Worm (Caenorhabditis elegans) whole organism, young adult: ENCODE results near the gene D2085.7.
A peak's percentile ranks its signal among the peaks of the same experiment; 100 is the strongest.

Experiments used
- B0035.1 ChIP-seq: sonication (generic microtip); optimal IDR thresholded peaks from 2 replicates; lab custom pipeline; 2016; ENCODE audit warnings: missing genetic modification characterization, mild to moderate bottlenecking, missing compliant biosample characterization, missing genotype, missing genetic modification reagents
- C06A6.2 ChIP-seq: fragments of 200-800 bp; sonication (Bioruptor generic); conservative IDR thresholded peaks from 2 replicates; pipeline ENCODE4 v1.3.6; 2022; ENCODE audit warnings: missing genetic modification characterization, missing compliant biosample characterization
- C17E4.6 ChIP-seq: fragments of 200-800 bp; sonication (Bioruptor generic); IDR thresholded peaks from 2 replicates; pipeline ENCODE4 v1.3.6; 2022; ENCODE audit warnings: missing genetic modification reagents, missing genetic modification characterization, missing compliant biosample characterization
- F22D6.2 ChIP-seq: sonication (generic microtip); optimal IDR thresholded peaks from 2 replicates; lab custom pipeline; 2016; ENCODE audit warnings: mild to moderate bottlenecking, missing genetic modification characterization, missing compliant biosample characterization
- F49E8.2 ChIP-seq: sonication (generic microtip); optimal IDR thresholded peaks from 3 replicates; lab custom pipeline; 2017; ENCODE audit warnings: missing genetic modification characterization, mild to moderate bottlenecking, missing compliant biosample characterization, antibody characterized with exemption, moderate library complexity; ENCODE audit not compliant: insufficient read depth
- F52B5.7 ChIP-seq: sonication (generic microtip); optimal IDR thresholded peaks from 2 replicates; lab custom pipeline; 2016; ENCODE audit warnings: mild to moderate bottlenecking, missing genetic modification characterization, missing compliant biosample characterization
- K11D2.4 ChIP-seq: fragments of 200-800 bp; sonication (Bioruptor generic); IDR thresholded peaks from 2 replicates; pipeline ENCODE4 v1.3.6; 2022; ENCODE audit warnings: missing genetic modification reagents, missing genetic modification characterization, missing compliant biosample characterization
- T26A5.8 ChIP-seq: sonication (generic microtip); optimal IDR thresholded peaks from 2 replicates; lab custom pipeline; 2016; ENCODE audit warnings: missing genetic modification characterization, missing compliant biosample characterization
- Y53G8AR.9 ChIP-seq: fragments of 200-800 bp; sonication (Bioruptor generic); conservative IDR thresholded peaks from 2 replicates; pipeline ENCODE4 v1.3.6; 2022; ENCODE audit warnings: missing genetic modification reagents, missing genetic modification characterization, missing compliant biosample characterization
- Y56A3A.18 ChIP-seq: fragments of 200-800 bp; sonication (Bioruptor generic); IDR thresholded peaks from 2 replicates; pipeline ENCODE4 v1.3.6; 2022; ENCODE audit warnings: missing genetic modification reagents, missing genetic modification characterization, missing compliant biosample characterization
- Y67H2A.10 ChIP-seq: fragments of 200-800 bp; sonication (Bioruptor generic); conservative IDR thresholded peaks from 2 replicates; pipeline ENCODE4 v1.3.6; 2022; ENCODE audit warnings: missing genetic modification reagents, missing genetic modification characterization, missing compliant biosample characterization
- Y95B8A.8 ChIP-seq: fragments of 200-800 bp; sonication (Bioruptor generic); IDR thresholded peaks from 2 replicates; pipeline ENCODE4 v1.3.6; 2022; ENCODE audit warnings: missing genetic modification reagents, missing genetic modification characterization, missing compliant biosample characterization
- attf-5 ChIP-seq: fragments of 200-800 bp; sonication (Bioruptor generic); optimal IDR thresholded peaks from 2 replicates; lab custom pipeline; 2018; ENCODE audit warnings: mild to moderate bottlenecking, missing genetic modification characterization, missing compliant biosample characterization
- cebp-1 ChIP-seq, 2 experiments: fragments of 200-800 bp in 1 of 2; sonication (Bioruptor generic) in 1 of 2; sonication (generic microtip) in 1 of 2; IDR thresholded peaks in 1 of 2; optimal IDR thresholded peaks in 1 of 2; 2 replicates each; pipeline versions ENCODE4 v1.3.6 to Lab custom; 2017 to 2022; ENCODE audit warnings: missing compliant biosample characterization in 2 of 2, missing genetic modification characterization in 2 of 2, mild to moderate bottlenecking in 1 of 2, missing genetic modification reagents in 1 of 2, moderate library complexity in 1 of 2
- ceh-100 ChIP-seq: fragments of 200-800 bp; sonication (Bioruptor generic); IDR thresholded peaks from 2 replicates; pipeline ENCODE4 v1.3.6; 2022; ENCODE audit warnings: missing genetic modification reagents, missing genetic modification characterization, missing compliant biosample characterization
- chd-7 ChIP-seq: sonication (generic microtip); optimal IDR thresholded peaks from 2 replicates; lab custom pipeline; 2016; ENCODE audit warnings: mild to moderate bottlenecking, missing genetic modification characterization, moderate library complexity, missing compliant biosample characterization
- dox-1 ChIP-seq: fragments of 200-800 bp; sonication (Bioruptor generic); IDR thresholded peaks from 2 replicates; pipeline ENCODE4 v1.3.6; 2022; ENCODE audit warnings: missing genetic modification reagents, missing genetic modification characterization, missing compliant biosample characterization
- dpff-1 ChIP-seq: sonication (generic microtip); optimal IDR thresholded peaks from 2 replicates; lab custom pipeline; 2017; ENCODE audit warnings: mild to moderate bottlenecking, missing genetic modification characterization, missing compliant biosample characterization
- egl-18 ChIP-seq: fragments of 200-800 bp; sonication (Bioruptor generic); IDR thresholded peaks from 2 replicates; pipeline ENCODE4 v1.3.6; 2022; ENCODE audit warnings: missing genetic modification reagents, missing genetic modification characterization, missing compliant biosample characterization
- egl-44 ChIP-seq: fragments of 200-800 bp; sonication (Bioruptor generic); IDR thresholded peaks from 2 replicates; pipeline ENCODE4 v1.3.6; 2022; ENCODE audit warnings: missing genetic modification reagents, missing genetic modification characterization, missing compliant biosample characterization
- fkh-3 ChIP-seq: sonication (generic microtip); optimal IDR thresholded peaks from 2 replicates; lab custom pipeline; 2016; ENCODE audit warnings: mild to moderate bottlenecking, missing genetic modification characterization, missing compliant biosample characterization
- him-1 ChIP-seq: sonication (generic microtip); optimal IDR thresholded peaks from 2 replicates; lab custom pipeline; 2016; ENCODE audit warnings: missing genotype, missing genetic modification reagents, missing genetic modification characterization, missing compliant biosample characterization
- hlh-26 ChIP-seq: fragments of 200-800 bp; sonication (Bioruptor generic); conservative IDR thresholded peaks from 2 replicates; pipeline ENCODE4 v1.3.6; 2022; ENCODE audit warnings: missing genetic modification reagents, missing genetic modification characterization, missing compliant biosample characterization
- hmg-20 ChIP-seq: fragments of 200-800 bp; sonication (Bioruptor generic); IDR thresholded peaks from 2 replicates; pipeline ENCODE4 v1.3.6; 2022; ENCODE audit warnings: missing genetic modification reagents, missing genetic modification characterization, missing compliant biosample characterization
- hsf-1 ChIP-seq: fragments of 200-800 bp; sonication (Bioruptor generic); IDR thresholded peaks from 2 replicates; pipeline ENCODE4 v1.3.6; 2022; ENCODE audit warnings: missing genetic modification reagents, missing genetic modification characterization, missing compliant biosample characterization
- lin-54 ChIP-seq: fragments of 200-800 bp; sonication (Bioruptor generic); optimal IDR thresholded peaks from 2 replicates; lab custom pipeline; 2018; ENCODE audit warnings: mild to moderate bottlenecking, missing genetic modification characterization, missing compliant biosample characterization
- madf-10 ChIP-seq: sonication (generic microtip); optimal IDR thresholded peaks from 2 replicates; lab custom pipeline; 2016; ENCODE audit warnings: mild to moderate bottlenecking, missing genetic modification characterization, missing compliant biosample characterization
- madf-8 ChIP-seq: fragments of 200-800 bp; sonication (Bioruptor generic); conservative IDR thresholded peaks from 2 replicates; pipeline ENCODE4 v1.3.6; 2022; ENCODE audit warnings: missing genetic modification reagents, missing genetic modification characterization, missing compliant biosample characterization
- mcd-1 ChIP-seq: fragments of 200-800 bp; sonication (Bioruptor generic); IDR thresholded peaks from 2 replicates; pipeline ENCODE4 v1.3.6; 2022; ENCODE audit warnings: missing genetic modification reagents, missing genetic modification characterization, missing compliant biosample characterization
- mes-4 ChIP-seq: sonication (generic microtip); optimal IDR thresholded peaks from 2 replicates; lab custom pipeline; 2016; ENCODE audit warnings: missing genotype, missing genetic modification characterization, missing compliant biosample characterization
- xnd-1 ChIP-seq: sonication (generic microtip); optimal IDR thresholded peaks from 2 replicates; lab custom pipeline; 2016; ENCODE audit warnings: missing genotype, missing genetic modification reagents, missing genetic modification characterization, missing compliant biosample characterization
- zfh-2 ChIP-seq: fragments of 200-800 bp; sonication (Bioruptor generic); conservative IDR thresholded peaks from 2 replicates; pipeline ENCODE4 v1.3.6; 2022; ENCODE audit warnings: missing genetic modification reagents, missing genetic modification characterization, missing compliant biosample characterization
- ztf-18 ChIP-seq: sonication (generic microtip); optimal IDR thresholded peaks from 2 replicates; lab custom pipeline; 2016; ENCODE audit warnings: missing genotype, mild to moderate bottlenecking, missing genetic modification characterization, missing compliant biosample characterization
- ztf-22 ChIP-seq: fragments of 200-800 bp; sonication (Bioruptor generic); optimal IDR thresholded peaks from 2 replicates; lab custom pipeline; 2018; ENCODE audit warnings: mild to moderate bottlenecking, missing genetic modification characterization, moderate library complexity, missing compliant biosample characterization
- ztf-28 ChIP-seq: fragments of 200-800 bp; sonication (Bioruptor generic); IDR thresholded peaks from 2 replicates; pipeline ENCODE4 v1.3.6; 2022; ENCODE audit warnings: missing genetic modification reagents, missing genetic modification characterization, missing compliant biosample characterization

The D2085.7 gene

DNA sequence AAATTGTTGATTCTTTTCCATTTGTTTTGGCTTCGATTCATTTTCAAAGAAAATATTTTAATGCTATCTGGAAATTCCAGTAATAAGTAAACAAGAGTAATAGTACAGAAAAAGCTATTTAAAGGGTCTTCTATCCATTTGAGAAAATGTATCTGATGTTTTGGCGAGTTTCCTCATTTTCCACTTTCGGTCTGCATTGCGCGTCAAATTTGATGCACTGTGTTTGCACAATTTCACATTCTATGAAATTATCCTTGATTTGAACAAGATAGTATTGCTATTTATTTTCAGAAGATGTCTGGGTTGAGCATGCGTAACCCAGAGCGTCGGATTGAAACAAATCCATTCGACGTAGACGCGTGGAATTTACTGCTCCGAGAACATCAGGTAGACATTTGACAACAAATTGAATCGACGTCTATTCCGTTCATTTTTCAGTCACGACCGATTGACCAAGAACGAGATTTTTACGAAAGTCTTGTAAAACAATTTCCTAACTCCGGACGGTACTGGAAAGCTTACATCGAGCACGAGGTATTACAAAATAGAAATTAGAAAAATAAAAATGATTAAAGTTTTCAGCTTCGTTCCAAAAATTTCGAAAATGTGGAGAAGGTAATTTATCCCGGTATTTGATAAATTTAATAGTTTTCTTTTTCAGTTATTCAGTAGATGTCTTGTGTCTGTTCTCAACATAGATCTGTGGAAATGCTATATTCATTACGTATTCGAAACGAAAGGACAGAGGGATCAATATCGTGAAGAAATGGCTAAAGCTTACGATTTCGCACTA is 37.4 kb upstream of the D2085.7 start, which contains the start of gene suf-1 (continued):
- TF ChIP-seq hmg-20 (GFP tag; lab: Robert Waterston, UW) (no peak), B0035.1 (tag; lab: Kevin White, UChicago) (no peak), dox-1 (GFP tag; lab: Robert Waterston, UW) (peak; percentile 12; the same call in 1 of the 2 replicates), ztf-28 (no peak), attf-5 (GFP tag; lab: Kevin White, UChicago) (peak; percentile 24), ztf-22 (no peak), zfh-2 (no peak), F52B5.7 (tag; lab: Kevin White, UChicago) (peak; percentile 22), hsf-1 (peak; percentile 79), Y95B8A.8 (GFP tag; lab: Robert Waterston, UW) (0 out of 2 replicates have a peak, but pooled peaks have one; percentile 34), dpff-1 (no peak), C06A6.2 (GFP tag; lab: Robert Waterston, UW) (no peak), madf-8 (peak; percentile 44; the same call in 1 of the 2 replicates), egl-44 (GFP tag; lab: Robert Waterston, UW) (no peak), mcd-1 (peak; percentile 34; the same call in 1 of the 2 replicates), C17E4.6 (GFP tag; lab: Robert Waterston, UW) (peak; percentile 60), hlh-26 (GFP tag; lab: Robert Waterston, UW) (no peak), F49E8.2 (peak; percentile 94), xnd-1 (tag; lab: Kevin White, UChicago) (peak; percentile 45)

DNA sequence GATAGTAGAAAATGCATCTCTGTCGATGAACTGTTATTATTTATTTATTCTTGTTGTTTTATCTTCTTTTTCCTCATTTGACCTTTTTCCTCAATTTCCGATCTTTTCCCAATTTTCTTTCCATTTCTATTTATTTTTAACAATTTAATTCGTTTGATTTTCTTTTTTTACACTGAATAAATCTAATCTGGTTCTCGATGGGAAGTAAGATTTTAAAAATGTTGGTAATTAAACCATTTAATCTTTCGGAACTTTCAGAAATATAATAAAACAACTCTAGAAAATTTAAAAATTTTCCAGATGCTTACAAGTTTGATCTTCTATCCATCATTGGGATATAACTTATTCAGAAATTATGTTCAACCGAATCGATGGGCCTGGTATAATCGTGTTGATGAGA is 34.6 kb upstream of the D2085.7 start, which contains the start of gene F28C6.8:
Gene F28C6.8 (plus strand): TSS at position 301 of the 400 bp plus-strand sequence.
- TF ChIP-seq Y53G8AR.9 (GFP tag; lab: Robert Waterston, UW) = no peak
- TF ChIP-seq K11D2.4 (GFP tag; lab: Robert Waterston, UW) = no peak
- TF ChIP-seq F49E8.2 = peak; percentile 16
- TF ChIP-seq, all 124 proteins: peak for 1

DNA sequence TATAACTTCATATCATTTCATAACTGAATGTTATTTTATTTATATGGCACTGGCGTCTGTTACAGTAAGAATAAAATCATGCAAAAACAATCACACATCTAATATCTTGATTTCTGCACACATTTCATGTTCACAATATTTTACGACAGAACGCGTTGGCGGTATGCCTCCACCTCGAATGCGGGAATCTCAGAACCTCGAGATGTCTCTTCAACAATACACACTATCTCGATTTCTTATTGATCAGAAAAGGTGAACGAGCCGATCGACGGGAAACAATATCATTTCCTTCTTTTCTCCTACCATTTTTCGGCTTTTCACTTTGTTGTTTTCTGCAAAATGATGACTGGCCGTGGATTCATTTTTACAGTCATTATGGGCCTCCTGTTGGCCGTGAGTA is 33.5 kb upstream of the D2085.7 start, which contains the start of gene F28C6.10:
Gene F28C6.10 (plus strand): TSS at position 301 of the 400 bp plus-strand sequence.
- no peak for TF ChIP-seq egl-18 (GFP tag; lab: Robert Waterston, UW)
- TF ChIP-seq him-1 (tag; lab: Kevin White, UChicago) = peak; percentile 28
- TF ChIP-seq, all 124 proteins: peak for 1

DNA sequence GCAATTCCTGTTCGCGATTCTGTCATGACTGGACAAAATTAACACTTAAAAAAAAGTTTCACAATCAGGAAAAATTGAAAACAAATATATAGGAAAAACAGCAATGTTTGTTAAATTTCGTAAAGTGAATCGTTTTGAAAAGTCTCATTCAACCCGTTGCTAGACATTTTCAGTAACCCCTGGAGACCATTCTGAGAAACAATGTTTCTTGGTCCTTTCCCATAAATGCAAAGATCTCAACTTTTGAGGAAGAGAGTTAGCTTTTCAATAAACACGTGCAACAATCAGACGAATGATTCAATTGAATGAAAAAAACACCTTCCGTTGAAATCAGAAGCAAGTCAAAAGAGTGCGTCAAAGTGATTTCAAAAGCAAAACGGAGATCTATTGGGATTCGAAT is 31.1 kb upstream of the D2085.7 start, which contains the start of gene F28C6.9:
Gene F28C6.9 (minus strand): TSS at position 101 of the 400 bp plus-strand sequence.
- TF ChIP-seq Y56A3A.18 (GFP tag; lab: Robert Waterston, UW) (no peak), mes-4 (tag; lab: Kevin White, UChicago) (no peak), chd-7 (tag; lab: Kevin White, UChicago) (no peak), egl-18 (GFP tag; lab: Robert Waterston, UW) (no peak), Y95B8A.8 (GFP tag; lab: Robert Waterston, UW) (no peak), madf-10 (tag; lab: Kevin White, UChicago) (no peak), xnd-1 (tag; lab: Kevin White, UChicago) (no peak), lin-54 (GFP tag; lab: Kevin White, UChicago) (no peak), ceh-100 (GFP tag; lab: Robert Waterston, UW) (no peak)

DNA sequence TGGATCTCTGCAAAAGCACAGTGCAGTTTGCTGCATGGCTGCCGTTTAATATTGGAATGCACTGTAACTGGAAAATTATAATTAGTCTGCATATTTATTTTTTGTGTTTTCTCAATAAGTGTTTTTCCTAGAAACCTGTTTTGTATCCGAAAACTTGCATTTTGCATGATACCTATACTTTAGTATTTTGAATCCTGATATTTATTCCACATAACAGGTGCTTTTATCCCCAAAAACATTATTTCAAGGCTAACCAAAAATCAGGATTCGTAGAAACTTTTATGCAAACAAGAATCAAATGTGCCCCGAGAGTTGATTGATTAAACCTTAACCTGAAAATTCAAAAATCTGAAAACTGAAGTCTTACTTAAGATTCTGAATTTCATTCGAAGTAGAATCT is 30.6 kb upstream of the D2085.7 start:
- TF ChIP-seq Y67H2A.10 (GFP tag; lab: Robert Waterston, UW) (no peak), fkh-3 (tag; lab: Kevin White, UChicago) (no peak), mcd-1 (no peak), ztf-18 (tag; lab: Kevin White, UChicago) (no peak), F22D6.2 (tag; lab: Kevin White, UChicago) (no peak), T26A5.8 (no peak), cebp-1 (GFP tag; IDR thresholded peaks at IDR 0.05; lab: Robert Waterston, UW) (no peak), cebp-1 (tag; optimal IDR thresholded peaks at IDR 0.05; lab: Kevin White, UChicago) (no peak)
